Worm (Caenorhabditis elegans): ENCODE measurements around the gene F14H12.8.
A peak's percentile ranks its signal among the peaks of the same experiment; 100 is the strongest.

The F14H12.8 gene

DNA sequence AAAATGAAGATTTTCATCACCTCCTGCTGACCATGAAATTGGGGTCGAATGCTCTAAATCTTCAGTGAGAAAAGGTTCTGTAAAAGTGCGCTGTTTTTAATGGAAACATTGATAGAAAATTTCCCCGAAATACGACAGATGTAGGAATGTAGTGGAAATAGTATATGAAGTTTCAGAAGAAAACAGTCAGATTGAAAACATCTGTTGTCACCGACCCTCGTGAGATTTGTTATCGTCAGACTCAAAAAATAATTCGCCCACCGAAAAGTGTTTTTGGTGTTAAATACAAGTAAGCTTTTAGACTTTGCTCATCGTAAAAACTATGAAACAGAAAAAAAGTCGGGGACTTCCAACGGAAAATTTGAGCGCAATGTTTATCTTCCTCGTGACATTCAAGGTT is at the start of gene F14H12.8:
Gene F14H12.8, minus strand, starts transcription at position 101 of the 400 bp plus-strand sequence.
- TF ChIP-seq ztf-11 (tag; optimal IDR thresholded peaks at IDR 0.05): no peak
- TF ChIP-seq nhr-41 (GFP tag; IDR thresholded peaks at IDR 0.05): no peak
- TF ChIP-seq F10B5.3 (tag; optimal IDR thresholded peaks at IDR 0.05): no peak
- TF ChIP-seq ceh-20 (GFP tag; IDR thresholded peaks at IDR 0.05): no peak
- TF ChIP-seq ceh-62 (tag; optimal IDR thresholded peaks at IDR 0.05): no peak
- no peak for TF ChIP-seq lir-3 (tag; optimal IDR thresholded peaks at IDR 0.05)
- no peak for TF ChIP-seq dmd-6 (GFP tag; IDR thresholded peaks at IDR 0.05)
- TF ChIP-seq mep-1 (tag; optimal IDR thresholded peaks at IDR 0.05): no peak
- no peak for TF ChIP-seq egl-27 (tag; optimal IDR thresholded peaks at IDR 0.05)
- no peak for TF ChIP-seq F26F4.8 (GFP tag; conservative IDR thresholded peaks at IDR 0.05)
- no peak for TF ChIP-seq ctbp-1 (GFP tag; IDR thresholded peaks at IDR 0.05)
- no peak for TF ChIP-seq lin-29 (GFP tag; IDR thresholded peaks at IDR 0.05)

DNA sequence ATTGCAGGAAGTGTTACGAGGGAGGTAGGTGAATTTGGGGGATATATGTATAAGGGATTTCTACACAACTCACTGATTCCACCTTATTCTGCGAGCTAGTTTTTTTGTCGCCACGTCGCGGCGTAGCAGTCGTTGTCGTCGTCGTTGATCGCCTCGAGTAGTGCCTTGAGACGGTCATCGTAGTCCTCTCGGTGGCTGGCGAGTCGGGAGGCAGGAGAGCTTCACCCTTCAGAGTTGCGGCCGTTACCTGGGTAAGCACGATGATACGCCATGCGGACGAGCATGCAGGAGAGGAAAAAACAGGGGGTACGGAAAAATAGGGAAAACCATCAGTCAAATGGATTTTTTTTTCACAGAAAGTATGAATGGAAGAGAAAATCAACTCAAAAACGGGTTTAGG is 48.4 kb upstream of the F14H12.8 start:
- TF ChIP-seq lin-29 (GFP tag; IDR thresholded peaks at IDR 0.05): no peak
- TF ChIP-seq set-16 (GFP tag; IDR thresholded peaks at IDR 0.05): peak; percentile 63
- no peak for TF ChIP-seq mxl-3 (GFP tag; optimal IDR thresholded peaks at IDR 0.05)
- peak; percentile 27 for TF ChIP-seq aha-1 (tag)
- TF ChIP-seq egl-43 (GFP tag; IDR thresholded peaks at IDR 0.05): 0 out of 2 replicates have a peak, but pooled peaks have one; percentile 57
- peak in 1 of 2 experiments; percentile 66 for TF ChIP-seq unc-62 (GFP tag; optimal IDR thresholded peaks at IDR 0.05 in 1 of 2)
- TF ChIP-seq unc-62 (tag; optimal IDR thresholded peaks at IDR 0.05): no peak

ce11 chrX:4410280-4410911 is 45.6 kb upstream of the F14H12.8 start:
- TF ChIP-seq pha-4 (GFP tag; IDR thresholded peaks at IDR 0.05) (peak; percentile 48; the same call in 1 of the 2 replicates), pha-4 (tag; optimal IDR thresholded peaks at IDR 0.05) (no peak), nhr-48 (tag; optimal IDR thresholded peaks at IDR 0.05) (peak; percentile 3), ceh-44 (GFP tag; IDR thresholded peaks at IDR 0.05) (0 out of 2 replicates have a peak, but pooled peaks have one; percentile 40), dmd-6 (GFP tag; IDR thresholded peaks at IDR 0.05) (peak; percentile 29; the same call in 1 of the 2 replicates), unc-39 (tag; optimal IDR thresholded peaks at IDR 0.05) (no peak), Y5F2A.4 (GFP tag; optimal IDR thresholded peaks at IDR 0.05) (no peak), F44E2.7 (GFP tag; IDR thresholded peaks at IDR 0.05) (no peak), daf-19 (GFP tag; conservative IDR thresholded peaks at IDR 0.05) (no peak), daf-16 (GFP tag; optimal IDR thresholded peaks at IDR 0.05) (peak in 1 of 2 experiments; percentile 56), daf-16 (tag; optimal IDR thresholded peaks at IDR 0.05) (no peak), mes-2 (tag; optimal IDR thresholded peaks at IDR 0.05; ENCODE audit: poor library complexity, severe bottlenecking) (no peak), aly-2 (tag; optimal IDR thresholded peaks at IDR 0.05) (no peak), snpc-1.2 (GFP tag; IDR thresholded peaks at IDR 0.05) (peak; percentile 76), nhr-76 (tag; optimal IDR thresholded peaks at IDR 0.05) (no peak), egl-43 (GFP tag; IDR thresholded peaks at IDR 0.05) (no peak), lim-7 (GFP tag; IDR thresholded peaks at IDR 0.05) (peak; percentile 58; the same call in 1 of the 2 replicates), F26F4.8 (GFP tag; conservative IDR thresholded peaks at IDR 0.05) (0 out of 2 replicates have a peak, but pooled peaks have one; percentile 22), ces-1 (GFP tag; optimal IDR thresholded peaks at IDR 0.05) (no peak), lir-3 (tag; optimal IDR thresholded peaks at IDR 0.05) (peak; percentile 13), F10B5.3 (tag; optimal IDR thresholded peaks at IDR 0.05) (no peak), dmd-8 (GFP tag; IDR thresholded peaks at IDR 0.05) (0 out of 2 replicates have a peak, but pooled peaks have one; percentile 58), vab-7 (GFP tag; IDR thresholded peaks at IDR 0.05) (peak; percentile 76), lin-1 (GFP tag; IDR thresholded peaks at IDR 0.05) (no peak), ceh-20 (GFP tag; IDR thresholded peaks at IDR 0.05) (no peak), nhr-111 (GFP tag; optimal IDR thresholded peaks at IDR 0.05) (no peak), ztf-11 (tag; optimal IDR thresholded peaks at IDR 0.05) (no peak), Y48G9A.11 (GFP tag; IDR thresholded peaks at IDR 0.05) (0 out of 2 replicates have a peak, but pooled peaks have one; percentile 52), dpl-1 (GFP tag; optimal IDR thresholded peaks at IDR 0.05) (no peak), mxl-3 (GFP tag; optimal IDR thresholded peaks at IDR 0.05) (no peak), unc-62 (GFP tag; optimal IDR thresholded peaks at IDR 0.05 in 1 of 2) (no peak), unc-62 (tag; optimal IDR thresholded peaks at IDR 0.05) (no peak), arid-1 (GFP tag; conservative IDR thresholded peaks at IDR 0.05) (no peak), lin-15B (tag; optimal IDR thresholded peaks at IDR 0.05) (no peak)

All from whole organism, L4 larva.